Fruit fly (Drosophila melanogaster) whole organism, prepupa: Measurements from ENCODE around the gene spdi.

Experiments
- Blimp-1 ChIP-seq: fragments of 200-800 bp; sonication (Bioruptor generic); optimal IDR thresholded peaks from 3 replicates; lab custom pipeline; 2017; ENCODE audit warnings: missing biosample characterization, missing genetic modification characterization, mild to moderate bottlenecking, moderate library complexity, missing genetic modification reagents
- CG10669 ChIP-seq: fragments of 200-800 bp; sonication (Bioruptor generic); optimal IDR thresholded peaks from 3 replicates; lab custom pipeline; 2018; ENCODE audit warnings: missing biosample characterization, mild to moderate bottlenecking, missing genetic modification characterization, moderate library complexity
- CG11294 ChIP-seq: fragments of 200-800 bp; sonication (Bioruptor generic); IDR thresholded peaks from 2 replicates; pipeline ENCODE4 v1.3.6; 2022; ENCODE audit warnings: missing biosample characterization, missing genetic modification characterization
- CG11762 ChIP-seq: fragments of 200-800 bp; sonication (Bioruptor generic); optimal IDR thresholded peaks from 3 replicates; lab custom pipeline; 2016; ENCODE audit warnings: missing biosample characterization, missing genetic modification characterization; ENCODE audit not compliant: insufficient read depth
- CG11902 ChIP-seq: fragments of 200-800 bp; sonication (Bioruptor generic); optimal IDR thresholded peaks from 3 replicates; lab custom pipeline; 2016; ENCODE audit warnings: missing biosample characterization, missing genetic modification characterization
- CG15336 ChIP-seq: fragments of 200-800 bp; sonication (Bioruptor generic); IDR thresholded peaks from 2 replicates; pipeline ENCODE4 v1.3.6; 2022; ENCODE audit warnings: missing biosample characterization, missing genetic modification characterization
- CG1621 ChIP-seq: fragments of 200-800 bp; sonication (Bioruptor generic); optimal IDR thresholded peaks from 3 replicates; lab custom pipeline; 2018; ENCODE audit warnings: missing biosample characterization, mild to moderate bottlenecking, missing genetic modification characterization
- CG16779 ChIP-seq: fragments of 200-800 bp; sonication (Bioruptor generic); optimal IDR thresholded peaks from 3 replicates; lab custom pipeline; 2017; ENCODE audit warnings: missing biosample characterization, mild to moderate bottlenecking, missing genetic modification characterization
- CG31627 ChIP-seq: fragments of 200-800 bp; sonication (Bioruptor generic); optimal IDR thresholded peaks from 3 replicates; lab custom pipeline; 2016; ENCODE audit warnings: missing biosample characterization, missing genetic modification characterization
- CG32006 ChIP-seq: fragments of 200-800 bp; sonication (Bioruptor generic); optimal IDR thresholded peaks from 3 replicates; lab custom pipeline; 2017; ENCODE audit warnings: missing biosample characterization, mild to moderate bottlenecking, missing genetic modification characterization
- CG34406 ChIP-seq: fragments of 200-800 bp; sonication (Bioruptor generic); optimal IDR thresholded peaks from 3 replicates; lab custom pipeline; 2016; ENCODE audit warnings: missing biosample characterization, missing genetic modification characterization
- CG3919 ChIP-seq: fragments of 200-800 bp; sonication (Bioruptor generic); optimal IDR thresholded peaks from 3 replicates; lab custom pipeline; 2016; ENCODE audit warnings: missing biosample characterization, missing genetic modification characterization
- CG4318 ChIP-seq: fragments of 200-800 bp; sonication (Bioruptor generic); optimal IDR thresholded peaks from 3 replicates; lab custom pipeline; 2017; ENCODE audit warnings: missing biosample characterization, mild to moderate bottlenecking, missing genetic modification characterization
- CG6163 ChIP-seq: fragments of 200-800 bp; sonication (Bioruptor generic); IDR thresholded peaks from 3 replicates; pipeline ENCODE4 v1.3.6; 2022; ENCODE audit warnings: missing biosample characterization, missing genetic modification characterization
- CG6276 ChIP-seq: fragments of 200-800 bp; sonication (Bioruptor generic); optimal IDR thresholded peaks from 2 replicates; lab custom pipeline; 2017; ENCODE audit warnings: missing biosample characterization, mild to moderate bottlenecking, missing genetic modification characterization
- CG6808 ChIP-seq: fragments of 200-800 bp; sonication (Bioruptor generic); optimal IDR thresholded peaks from 3 replicates; lab custom pipeline; 2017; ENCODE audit warnings: missing biosample characterization, missing genetic modification characterization, mild to moderate bottlenecking, moderate library complexity, missing genetic modification reagents
- CG6854 ChIP-seq: fragments of 200-800 bp; sonication (Bioruptor generic); optimal IDR thresholded peaks from 2 replicates; lab custom pipeline; 2017; ENCODE audit warnings: missing biosample characterization, mild to moderate bottlenecking, missing genetic modification characterization
- CG7368 ChIP-seq: fragments of 200-800 bp; sonication (Bioruptor generic); optimal IDR thresholded peaks from 3 replicates; lab custom pipeline; 2016; ENCODE audit warnings: missing biosample characterization, missing genetic modification characterization
- CG8119 ChIP-seq: fragments of 200-800 bp; sonication (Bioruptor generic); IDR thresholded peaks from 3 replicates; pipeline ENCODE4 v1.3.6; 2022; ENCODE audit warnings: missing biosample characterization, missing genetic modification characterization
- CG8319 ChIP-seq: fragments of 200-800 bp; sonication (Bioruptor generic); optimal IDR thresholded peaks from 3 replicates; lab custom pipeline; 2016; ENCODE audit warnings: missing biosample characterization, missing genetic modification characterization
- CG8632 ChIP-seq: fragments of 200-800 bp; sonication (Bioruptor generic); optimal IDR thresholded peaks from 3 replicates; lab custom pipeline; 2016; ENCODE audit warnings: missing biosample characterization, missing genetic modification characterization
- CG9139 ChIP-seq: fragments of 200-800 bp; sonication (Bioruptor generic); optimal IDR thresholded peaks from 3 replicates; lab custom pipeline; 2017; ENCODE audit warnings: missing biosample characterization, mild to moderate bottlenecking, missing genetic modification characterization
- Eip75B ChIP-seq: fragments of 200-800 bp; sonication (Bioruptor generic); optimal IDR thresholded peaks from 3 replicates; lab custom pipeline; 2016; ENCODE audit warnings: missing biosample characterization, missing genetic modification characterization
- Eip78C ChIP-seq: fragments of 200-800 bp; sonication (Bioruptor generic); peaks from one replicate; lab custom pipeline; 2016; ENCODE audit warnings: missing biosample characterization, missing genetic modification characterization
- Ets21C ChIP-seq: fragments of 200-800 bp; sonication (Bioruptor generic); optimal IDR thresholded peaks from 3 replicates; lab custom pipeline; 2016; ENCODE audit warnings: missing biosample characterization, missing genetic modification characterization
- Hr38 ChIP-seq: sonication (Bioruptor generic); optimal IDR thresholded peaks from 2 replicates; lab custom pipeline; 2016; ENCODE audit warnings: missing biosample characterization, missing genetic modification characterization
- Hr39 ChIP-seq: fragments of 200-800 bp; sonication (Bioruptor generic); optimal IDR thresholded peaks from 2 replicates; lab custom pipeline; 2016; ENCODE audit warnings: missing biosample characterization, missing genetic modification characterization
- Hr4 ChIP-seq: fragments of 200-800 bp; sonication (Bioruptor generic); optimal IDR thresholded peaks from 3 replicates; lab custom pipeline; 2016; ENCODE audit warnings: missing biosample characterization, missing genetic modification characterization
- Lpt ChIP-seq: fragments of 200-800 bp; sonication (Bioruptor generic); optimal IDR thresholded peaks from 3 replicates; lab custom pipeline; 2016; ENCODE audit warnings: missing biosample characterization, missing genetic modification characterization
- Met ChIP-seq: fragments of 200-800 bp; sonication (Bioruptor generic); optimal IDR thresholded peaks from 3 replicates; lab custom pipeline; 2016; ENCODE audit warnings: missing biosample characterization, missing genetic modification characterization
- OdsH ChIP-seq: fragments of 200-800 bp; sonication (Bioruptor generic); optimal IDR thresholded peaks from 3 replicates; lab custom pipeline; 2016; ENCODE audit warnings: missing biosample characterization, missing genetic modification characterization
- Smox ChIP-seq: fragments of 200-800 bp; sonication (Bioruptor generic); optimal IDR thresholded peaks from 3 replicates; lab custom pipeline; 2016; ENCODE audit warnings: missing biosample characterization, missing genetic modification characterization
- Sox102F ChIP-seq: fragments of 200-800 bp; sonication (Bioruptor generic); optimal IDR thresholded peaks from 2 replicates; lab custom pipeline; 2016; ENCODE audit warnings: missing biosample characterization, mild to moderate bottlenecking, missing genetic modification characterization
- Sox14 ChIP-seq: fragments of 200-800 bp; sonication (Bioruptor generic); optimal IDR thresholded peaks from 3 replicates; lab custom pipeline; 2016; ENCODE audit warnings: missing biosample characterization, missing genetic modification characterization
- Sox15 ChIP-seq: fragments of 200-800 bp; sonication (Bioruptor generic); optimal IDR thresholded peaks from 3 replicates; lab custom pipeline; 2016; ENCODE audit warnings: missing biosample characterization, missing genetic modification characterization
- cyc ChIP-seq: fragments of 200-800 bp; sonication (Bioruptor generic); optimal IDR thresholded peaks from 3 replicates; lab custom pipeline; 2016; ENCODE audit warnings: missing biosample characterization, missing genetic modification characterization
- dsx ChIP-seq: fragments of 200-800 bp; optimal IDR thresholded peaks from 3 replicates; lab custom pipeline; 2019; ENCODE audit warnings: missing biosample characterization, mild to moderate bottlenecking, missing genetic modification characterization, moderate library complexity; ENCODE audit not compliant: poor library complexity, severe bottlenecking
- esn ChIP-seq: fragments of 200-800 bp; sonication (Bioruptor generic); optimal IDR thresholded peaks from 2 replicates; lab custom pipeline; 2016; ENCODE audit warnings: missing biosample characterization, mild to moderate bottlenecking, missing genetic modification characterization, moderate library complexity
- fd59A ChIP-seq: fragments of 200-800 bp; sonication (Bioruptor generic); optimal IDR thresholded peaks from 2 replicates; lab custom pipeline; 2017; ENCODE audit warnings: missing biosample characterization, mild to moderate bottlenecking, missing genetic modification characterization, missing genetic modification reagents
- fkh ChIP-seq: fragments of 200-800 bp; sonication (Bioruptor generic); optimal IDR thresholded peaks from 3 replicates; lab custom pipeline; 2017; ENCODE audit warnings: missing biosample characterization, mild to moderate bottlenecking, missing genetic modification characterization, moderate library complexity
- lz ChIP-seq: fragments of 200-800 bp; sonication (Bioruptor generic); optimal IDR thresholded peaks from 3 replicates; lab custom pipeline; 2016; ENCODE audit warnings: missing biosample characterization, missing genetic modification characterization
- net ChIP-seq: fragments of 200-800 bp; sonication (Bioruptor generic); optimal IDR thresholded peaks from 3 replicates; lab custom pipeline; 2016; ENCODE audit warnings: missing biosample characterization, missing genetic modification characterization
- pdm3 ChIP-seq: fragments of 200-800 bp; sonication (Bioruptor generic); optimal IDR thresholded peaks from 3 replicates; lab custom pipeline; 2016; ENCODE audit warnings: missing biosample characterization, missing genetic modification characterization
- salr ChIP-seq, 2 experiments: fragments of 200-800 bp; sonication (Bioruptor generic); optimal IDR thresholded peaks; 3 replicates each; lab custom pipeline; 2016 to 2018; ENCODE audit warnings: missing biosample characterization in 2 of 2, missing genetic modification characterization in 2 of 2, mild to moderate bottlenecking in 1 of 2
- spab ChIP-seq: fragments of 200-800 bp; sonication (Bioruptor generic); optimal IDR thresholded peaks from 2 replicates; lab custom pipeline; 2017; ENCODE audit warnings: missing biosample characterization, mild to moderate bottlenecking, missing genetic modification characterization, missing genetic modification reagents
- topi ChIP-seq: fragments of 200-800 bp; sonication (Bioruptor generic); optimal IDR thresholded peaks from 3 replicates; lab custom pipeline; 2016; ENCODE audit warnings: missing biosample characterization, missing genetic modification characterization

Gene spdi

dm6 chrX:618583-618982 lies 1.4 kb downstream of the spdi start (continued):
- no peak for TF ChIP-seq Sox15 (GFP tag; lab: Kevin White, UChicago)
- TF ChIP-seq CG3919 (GFP tag; lab: Kevin White, UChicago) = no peak
- TF ChIP-seq Smox (GFP tag; lab: Kevin White, UChicago) = no peak
- TF ChIP-seq CG34406 (GFP tag; lab: Kevin White, UChicago) = no peak
- TF ChIP-seq Lpt = no peak
- TF ChIP-seq Hr38 (GFP tag; lab: Kevin White, UChicago) = no peak
- no peak for TF ChIP-seq Blimp-1
- TF ChIP-seq CG16779 = no peak
- TF ChIP-seq CG8319 (GFP tag; lab: Kevin White, UChicago) = no peak
- no peak for TF ChIP-seq CG11294 (GFP tag; lab: Robert Waterston, UW)
- no peak for TF ChIP-seq Sox102F (GFP tag; lab: Kevin White, UChicago)
- no peak for TF ChIP-seq pdm3
- no peak for TF ChIP-seq net (GFP tag; lab: Kevin White, UChicago)
- TF ChIP-seq CG6854 = no peak
- TF ChIP-seq dsx (GFP tag; lab: Kevin White, UChicago) = no peak
- no peak for TF ChIP-seq cyc (GFP tag; lab: Kevin White, UChicago)
- no peak for TF ChIP-seq topi (GFP tag; lab: Kevin White, UChicago)
- TF ChIP-seq CG8119 (GFP tag; lab: Robert Waterston, UW) = no peak
- TF ChIP-seq CG8632 = no peak
- TF ChIP-seq Ets21C (GFP tag; lab: Kevin White, UChicago) = no peak
- TF ChIP-seq spab = no peak
- TF ChIP-seq Sox14 = no peak
- TF ChIP-seq fkh (GFP tag; lab: Kevin White, UChicago) = no peak
- TF ChIP-seq CG32006 (GFP tag; lab: Kevin White, UChicago) = peak; percentile 59
- TF ChIP-seq CG11762 (GFP tag; lab: Kevin White, UChicago) = no peak

dm6 chrX:617477-617795 lies 2.6 kb downstream of the spdi start:
- TF ChIP-seq Sox14 = peak; percentile 13
- TF ChIP-seq fd59A (GFP tag; lab: Kevin White, UChicago) = no peak
- peak; percentile 7 for TF ChIP-seq Eip78C (GFP tag; lab: Kevin White, UChicago)
- TF ChIP-seq CG16779 = no peak
- TF ChIP-seq CG1621 = peak; percentile 85
- no peak for TF ChIP-seq Sox15 (GFP tag; lab: Kevin White, UChicago)
- TF ChIP-seq CG11902 (GFP tag; lab: Kevin White, UChicago) = no peak
- TF ChIP-seq CG7368 (GFP tag; lab: Kevin White, UChicago) = no peak
- TF ChIP-seq dsx (GFP tag; lab: Kevin White, UChicago) = peak; percentile 64
- TF ChIP-seq fkh (GFP tag; lab: Kevin White, UChicago) = peak; percentile 54
- TF ChIP-seq Hr39 (GFP tag; lab: Kevin White, UChicago) = peak; percentile 2

- TF ChIP-seq salr (GFP tag; optimal IDR thresholded peaks at IDR 0.05; lab: Kevin White, UChicago) = no peak
- no peak for TF ChIP-seq Hr39 (GFP tag; lab: Kevin White, UChicago)
- no peak for TF ChIP-seq CG15336 (GFP tag; lab: Robert Waterston, UW)
- TF ChIP-seq CG4318 (GFP tag; lab: Kevin White, UChicago) = no peak
- TF ChIP-seq cyc (GFP tag; lab: Kevin White, UChicago) = no peak
- TF ChIP-seq dsx (GFP tag; lab: Kevin White, UChicago) = peak; percentile 87
- no peak for TF ChIP-seq CG10669
- no peak for TF ChIP-seq CG16779
- TF ChIP-seq Sox15 (GFP tag; lab: Kevin White, UChicago) = no peak
- TF ChIP-seq Met = no peak
- peak; percentile 5 for TF ChIP-seq lz (GFP tag; lab: Kevin White, UChicago)
- no peak for TF ChIP-seq net (GFP tag; lab: Kevin White, UChicago)
- no peak for TF ChIP-seq CG6808
- TF ChIP-seq CG9139 (GFP tag; lab: Kevin White, UChicago) = no peak
- TF ChIP-seq Eip75B (GFP tag; lab: Kevin White, UChicago) = no peak
- no peak for TF ChIP-seq fd59A (GFP tag; lab: Kevin White, UChicago)
- no peak for TF ChIP-seq CG31627 (GFP tag; lab: Kevin White, UChicago)
- TF ChIP-seq CG6276 (GFP tag; lab: Kevin White, UChicago) = no peak
- TF ChIP-seq CG11902 (GFP tag; lab: Kevin White, UChicago) = no peak
- TF ChIP-seq Smox (GFP tag; lab: Kevin White, UChicago) = no peak
- TF ChIP-seq CG32006 (GFP tag; lab: Kevin White, UChicago) = no peak
- TF ChIP-seq Lpt = no peak
- TF ChIP-seq Hr4 (GFP tag; lab: Kevin White, UChicago) = no peak
- TF ChIP-seq esn (GFP tag; lab: Kevin White, UChicago) = peak; percentile 42
- no peak for TF ChIP-seq CG11294 (GFP tag; lab: Robert Waterston, UW)
- TF ChIP-seq Sox14 = no peak
- TF ChIP-seq CG6163 (GFP tag; lab: Robert Waterston, UW) = 0 out of 3 replicates have a peak, but pooled peaks have one; percentile 23
- TF ChIP-seq OdsH (GFP tag; lab: Kevin White, UChicago) = no peak
Measured at dm6 chrX:616761-617476, 3.1 kb downstream of the spdi start.
